Worm (Caenorhabditis elegans): Measurements from ENCODE around the gene tag-18.

Gene tag-18

DNA sequence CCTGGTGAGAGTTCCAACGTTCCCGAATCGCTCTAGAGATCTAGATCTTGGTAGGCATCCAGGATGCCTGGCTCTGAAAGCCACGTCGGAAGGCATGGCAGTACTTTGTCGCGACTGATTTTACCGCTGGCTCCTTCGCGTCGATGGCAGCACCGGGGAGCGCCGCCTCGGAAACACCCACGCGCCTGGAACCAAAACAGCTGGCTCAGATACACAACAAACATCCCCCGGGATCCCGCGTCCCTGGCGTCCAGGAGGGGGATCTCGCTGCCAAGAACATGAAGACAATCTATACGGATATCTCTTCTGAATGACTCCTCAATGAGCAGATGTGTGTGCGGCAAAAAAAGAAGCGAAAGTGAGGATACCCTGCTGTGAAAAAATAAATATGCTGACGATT lies 515 bp downstream of the tag-18 start:
- TF ChIP-seq sma-3 (GFP tag; optimal IDR thresholded peaks at IDR 0.05) (no peak), F13H6.1 (tag; optimal IDR thresholded peaks at IDR 0.05) (peak; percentile 18)

DNA sequence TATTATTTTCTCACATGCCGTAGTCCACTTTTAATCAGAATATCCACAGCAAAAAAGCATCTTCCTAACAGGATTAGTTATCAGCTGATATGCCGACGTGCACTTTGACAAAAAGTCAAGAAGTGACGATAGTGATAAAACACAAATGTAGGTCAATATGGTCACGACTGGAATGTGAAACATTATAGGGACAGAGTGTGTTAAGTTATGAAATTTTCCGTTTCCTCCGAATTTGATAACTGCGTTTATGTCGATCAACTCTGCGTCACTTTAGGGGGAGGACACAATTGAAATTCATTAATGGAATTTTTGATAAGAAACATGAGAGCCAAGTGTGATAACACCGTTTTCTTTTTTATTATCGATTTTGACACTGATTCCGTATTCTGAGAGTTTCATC lies 4.9 kb downstream of the tag-18 start, which contains the start of gene aex-4:
Gene aex-4, plus strand, starts transcription at position 312 of the 400 bp plus-strand sequence.
- no peak for TF ChIP-seq ztf-4 (tag; optimal IDR thresholded peaks at IDR 0.05)
- no peak for TF ChIP-seq lin-39 (tag; optimal IDR thresholded peaks at IDR 0.05)
- TF ChIP-seq crh-2 (tag; optimal IDR thresholded peaks at IDR 0.05): peak; percentile 64
- TF ChIP-seq fos-1 (tag; optimal IDR thresholded peaks at IDR 0.05): peak; percentile 96
- peak; percentile 47 for TF ChIP-seq F13H6.1 (tag; optimal IDR thresholded peaks at IDR 0.05)
- TF ChIP-seq gmeb-1 (tag; optimal IDR thresholded peaks at IDR 0.05): peak; percentile 51
- TF ChIP-seq ZK546.5 (tag; optimal IDR thresholded peaks at IDR 0.05): no peak
- peak; percentile 85 for TF ChIP-seq sma-9 (GFP tag; optimal IDR thresholded peaks at IDR 0.05)
- no peak for TF ChIP-seq sma-9 (tag; optimal IDR thresholded peaks at IDR 0.05)
- TF ChIP-seq nhr-129 (tag; optimal IDR thresholded peaks at IDR 0.05): peak; percentile 23
- TF ChIP-seq mdl-1 (tag; optimal IDR thresholded peaks at IDR 0.05): no peak

DNA sequence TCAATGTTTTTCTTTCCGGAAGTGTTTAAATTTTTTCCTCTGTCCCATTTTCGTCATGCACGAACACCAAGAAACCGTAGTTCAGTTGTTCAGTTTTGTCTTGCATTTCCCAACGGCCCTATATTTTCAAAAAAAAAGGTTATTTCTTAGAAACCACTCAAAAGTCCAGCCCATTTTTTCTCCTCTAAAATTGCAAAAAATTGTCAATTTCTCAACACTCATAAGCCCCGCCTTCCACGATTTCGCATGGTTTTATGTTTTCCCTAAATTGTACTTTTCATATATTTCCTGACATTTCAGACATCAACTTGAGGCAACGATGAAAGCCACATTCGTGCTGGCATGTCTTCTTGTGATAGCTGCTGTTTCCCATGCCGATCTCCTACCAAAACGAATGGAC lies 6.6 kb downstream of the tag-18 start, which contains the start of gene nlp-1:
Gene nlp-1, plus strand, starts transcription at position 301 of the 400 bp plus-strand sequence.
- TF ChIP-seq lin-11 (tag; optimal IDR thresholded peaks at IDR 0.05) (no peak), nhr-11 (tag; optimal IDR thresholded peaks at IDR 0.05) (no peak), F13H6.1 (tag; optimal IDR thresholded peaks at IDR 0.05) (no peak), ztf-4 (tag; optimal IDR thresholded peaks at IDR 0.05) (no peak), sem-4 (tag; optimal IDR thresholded peaks at IDR 0.05) (no peak), ceh-16 (tag; optimal IDR thresholded peaks at IDR 0.05) (no peak), lin-13 (GFP tag; optimal IDR thresholded peaks at IDR 0.05) (no peak), ztf-11 (tag; optimal IDR thresholded peaks at IDR 0.05) (no peak), sma-3 (GFP tag; optimal IDR thresholded peaks at IDR 0.05) (no peak), nhr-237 (tag; optimal IDR thresholded peaks at IDR 0.05) (no peak), nhr-6 (tag; optimal IDR thresholded peaks at IDR 0.05) (no peak), elt-1 (tag; optimal IDR thresholded peaks at IDR 0.05) (no peak)

DNA sequence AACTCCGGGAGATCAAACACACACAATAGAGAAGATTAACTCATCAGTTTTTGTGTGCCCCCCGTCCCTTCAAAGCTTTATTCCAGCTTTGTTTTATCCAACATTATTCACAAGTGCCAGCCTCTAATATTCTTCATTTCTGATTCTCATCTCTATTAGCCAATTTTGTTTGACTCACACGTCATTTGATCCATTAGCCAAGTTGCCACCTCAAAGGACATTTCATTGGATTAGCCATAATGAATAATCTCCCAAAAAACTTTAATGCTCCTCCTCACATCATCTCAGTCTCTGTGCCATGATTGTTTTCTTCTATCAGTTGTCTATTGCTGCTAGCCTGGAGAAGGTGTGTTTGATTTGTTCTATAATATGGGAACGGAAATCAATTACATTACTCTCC lies 8.4 kb downstream of the tag-18 start:
- TF ChIP-seq sma-3 (GFP tag; optimal IDR thresholded peaks at IDR 0.05): no peak
- no peak for TF ChIP-seq F13H6.1 (tag; optimal IDR thresholded peaks at IDR 0.05)
- no peak for TF ChIP-seq nhr-129 (tag; optimal IDR thresholded peaks at IDR 0.05)
- no peak for TF ChIP-seq ceh-16 (tag; optimal IDR thresholded peaks at IDR 0.05)
- TF ChIP-seq nhr-23 (tag; optimal IDR thresholded peaks at IDR 0.05): no peak
- no peak for TF ChIP-seq nhr-25 (tag; optimal IDR thresholded peaks at IDR 0.05)
- no peak for TF ChIP-seq lin-39 (tag; optimal IDR thresholded peaks at IDR 0.05)
- no peak for TF ChIP-seq ZK546.5 (tag; optimal IDR thresholded peaks at IDR 0.05)
- TF ChIP-seq elt-1 (tag; optimal IDR thresholded peaks at IDR 0.05): no peak
- TF ChIP-seq zag-1 (tag; optimal IDR thresholded peaks at IDR 0.05): no peak
- TF ChIP-seq nhr-77 (tag; optimal IDR thresholded peaks at IDR 0.05): no peak
- no peak for TF ChIP-seq nhr-12 (tag; optimal IDR thresholded peaks at IDR 0.05)
- TF ChIP-seq sma-9 (GFP tag; optimal IDR thresholded peaks at IDR 0.05): no peak
- TF ChIP-seq sma-9 (tag; optimal IDR thresholded peaks at IDR 0.05): no peak
- no peak for TF ChIP-seq dmd-4 (tag; optimal IDR thresholded peaks at IDR 0.05)
- TF ChIP-seq C34F6.9 (tag; optimal IDR thresholded peaks at IDR 0.05): no peak
- TF ChIP-seq sem-4 (tag; optimal IDR thresholded peaks at IDR 0.05): no peak
- no peak for TF ChIP-seq unc-55 (GFP tag; optimal IDR thresholded peaks at IDR 0.05)
- TF ChIP-seq ztf-11 (tag; optimal IDR thresholded peaks at IDR 0.05): no peak
- no peak for TF ChIP-seq crh-2 (tag; optimal IDR thresholded peaks at IDR 0.05)

DNA sequence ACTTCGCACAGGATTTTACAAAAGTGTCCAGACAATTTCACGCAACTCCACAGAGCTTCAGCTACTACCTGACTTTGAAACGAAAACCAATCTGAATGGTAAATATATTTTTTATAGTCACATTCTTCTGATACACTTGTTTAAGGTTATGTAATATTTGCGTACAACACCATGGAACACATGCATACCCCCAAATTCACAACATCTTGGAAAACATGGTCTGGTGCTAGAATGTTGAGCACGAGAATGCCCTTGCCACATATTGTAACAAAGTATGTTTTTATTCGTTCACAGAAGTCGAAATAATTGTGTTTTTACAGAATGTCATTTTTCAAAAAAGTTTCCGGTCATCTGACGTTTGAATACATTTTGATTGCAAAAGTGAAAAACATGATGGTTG lies 18.0 kb downstream of the tag-18 start:
- TF ChIP-seq ztf-4 (tag; optimal IDR thresholded peaks at IDR 0.05) (no peak), elt-1 (tag; optimal IDR thresholded peaks at IDR 0.05) (no peak), alr-1 (tag; optimal IDR thresholded peaks at IDR 0.05) (no peak), gmeb-1 (tag; optimal IDR thresholded peaks at IDR 0.05) (no peak), nhr-129 (tag; optimal IDR thresholded peaks at IDR 0.05) (no peak), lsy-2 (tag; optimal IDR thresholded peaks at IDR 0.05) (no peak), mab-5 (tag; optimal IDR thresholded peaks at IDR 0.05) (no peak), peb-1 (tag; optimal IDR thresholded peaks at IDR 0.05) (no peak), ztf-1 (GFP tag; conservative IDR thresholded peaks at IDR 0.05) (no peak), crh-2 (tag; optimal IDR thresholded peaks at IDR 0.05) (no peak), nhr-21 (tag; optimal IDR thresholded peaks at IDR 0.05) (no peak), fos-1 (tag; optimal IDR thresholded peaks at IDR 0.05) (no peak), egl-27 (tag; optimal IDR thresholded peaks at IDR 0.05) (no peak), F13H6.1 (tag; optimal IDR thresholded peaks at IDR 0.05) (no peak), lin-11 (tag; optimal IDR thresholded peaks at IDR 0.05) (no peak)

Data from whole organism, L2 larva.